Fruit fly (Drosophila melanogaster) whole organism, wandering third instar larva: ENCODE results near the gene CG5674.
A peak's percentile ranks its signal among the peaks of the same experiment; 100 is the strongest.

ENCODE experiments used
- Abd-B ChIP-seq: fragments of >200 bp; optimal IDR thresholded peaks from 2 replicates; lab custom pipeline; 2017; ENCODE audit warnings: missing biosample characterization, missing genetic modification characterization
- CG32264 ChIP-seq: fragments of 200-800 bp; sonication (Bioruptor generic); optimal IDR thresholded peaks from 2 replicates; lab custom pipeline; 2016; ENCODE audit warnings: missing biosample characterization, missing genetic modification characterization
- CG9705 ChIP-seq: fragments of 200-800 bp; sonication (Bioruptor generic); optimal IDR thresholded peaks from 2 replicates; lab custom pipeline; 2018; ENCODE audit warnings: missing biosample characterization, mild to moderate bottlenecking, missing genetic modification characterization
- CrebA ChIP-seq: fragments of 200-800 bp; sonication (Bioruptor generic); optimal IDR thresholded peaks from 2 replicates; lab custom pipeline; 2016; ENCODE audit warnings: missing biosample characterization, mild to moderate bottlenecking, missing genetic modification characterization, borderline replicate concordance
- Dfd ChIP-seq: fragments of >200 bp; optimal IDR thresholded peaks from 2 replicates; lab custom pipeline; 2017; ENCODE audit warnings: missing biosample characterization, missing genetic modification characterization
- GATAd ChIP-seq: sonication (Bioruptor generic); optimal IDR thresholded peaks from 2 replicates; lab custom pipeline; 2016; ENCODE audit warnings: missing biosample characterization, missing genetic modification characterization
- HLH106 ChIP-seq: fragments of 200-800 bp; optimal IDR thresholded peaks from 3 replicates; lab custom pipeline; 2019; ENCODE audit warnings: missing biosample characterization, mild to moderate bottlenecking, missing genetic modification characterization, moderate library complexity
- Hnf4 ChIP-seq: fragments of 200-800 bp; sonication (Bioruptor generic); optimal IDR thresholded peaks from 2 replicates; lab custom pipeline; 2016; ENCODE audit warnings: missing biosample characterization, mild to moderate bottlenecking, missing genetic modification characterization
- Hr78 ChIP-seq: fragments of >200 bp; optimal IDR thresholded peaks from 2 replicates; lab custom pipeline; 2017; ENCODE audit warnings: missing biosample characterization, missing genetic modification characterization
- Hr83 ChIP-seq: fragments of 200-300 bp; sonication (Bioruptor generic); optimal IDR thresholded peaks from 2 replicates; lab custom pipeline; 2016; ENCODE audit warnings: missing biosample characterization, mild to moderate bottlenecking, missing genetic modification characterization, moderate library complexity; ENCODE audit not compliant: poor library complexity, severe bottlenecking
- Jra ChIP-seq: sonication (Bioruptor generic); optimal IDR thresholded peaks from 2 replicates; lab custom pipeline; 2016; ENCODE audit warnings: missing biosample characterization, missing genetic modification characterization
- Mio ChIP-seq: sonication (Bioruptor generic); optimal IDR thresholded peaks from 2 replicates; lab custom pipeline; 2016; ENCODE audit warnings: missing biosample characterization, missing genetic modification characterization
- Myc ChIP-seq: fragments of >200 bp; optimal IDR thresholded peaks from 2 replicates; lab custom pipeline; 2017
- N ChIP-seq: fragments of >200 bp; optimal IDR thresholded peaks from 2 replicates; lab custom pipeline; 2018; ENCODE audit warnings: missing biosample characterization, missing external identifiers, missing genetic modification characterization
- OdsH ChIP-seq: fragments of 200-800 bp; sonication (Bioruptor generic); optimal IDR thresholded peaks from 2 replicates; lab custom pipeline; 2016; ENCODE audit warnings: missing biosample characterization, mild to moderate bottlenecking, missing genetic modification characterization
- Rel ChIP-seq, 2 experiments: fragments of 200-800 bp; sonication (Bioruptor generic) in 1 of 2; optimal IDR thresholded peaks; 2 replicates in 1 of 2; 3 replicates in 1 of 2; lab custom pipeline; 2016 to 2019; ENCODE audit warnings: mild to moderate bottlenecking in 2 of 2, missing biosample characterization in 2 of 2, missing genetic modification characterization in 2 of 2, moderate library complexity in 1 of 2
- Vsx2 ChIP-seq: fragments of 200-300, 225-300 bp; sonication (Bioruptor generic); optimal IDR thresholded peaks from 2 replicates; lab custom pipeline; 2018; ENCODE audit warnings: missing biosample characterization, missing genetic modification characterization; ENCODE audit not compliant: partially characterized antibody
- br ChIP-seq: fragments of 200-800 bp; sonication (Bioruptor generic); optimal IDR thresholded peaks from 2 replicates; lab custom pipeline; 2016; ENCODE audit warnings: missing biosample characterization, missing genetic modification characterization
- brk ChIP-seq: fragments of 200-800 bp; sonication (Bioruptor generic); optimal IDR thresholded peaks from 2 replicates; lab custom pipeline; 2016; ENCODE audit warnings: missing biosample characterization, mild to moderate bottlenecking, missing genetic modification characterization
- dl ChIP-seq, 2 experiments: fragments of 175-275, 200-275 bp in 1 of 2; fragments of 200-275 bp in 1 of 2; sonication (Bioruptor generic); optimal IDR thresholded peaks; lab custom pipeline; 2018; ENCODE audit warnings: mild to moderate bottlenecking in 2 of 2, missing biosample characterization in 2 of 2, missing genetic modification characterization in 2 of 2, moderate library complexity in 2 of 2; ENCODE audit not compliant: partially characterized antibody in 2 of 2, insufficient read depth in 1 of 2
- dmrt93B ChIP-seq: fragments of 200-800 bp; sonication (Bioruptor generic); optimal IDR thresholded peaks from 2 replicates; lab custom pipeline; 2018; ENCODE audit warnings: missing biosample characterization, mild to moderate bottlenecking, missing genetic modification characterization
- dsf ChIP-seq: sonication (Bioruptor generic); optimal IDR thresholded peaks from 2 replicates; lab custom pipeline; 2016; ENCODE audit warnings: missing biosample characterization, missing genetic modification characterization, borderline replicate concordance
- ey ChIP-seq: fragments of 200-800 bp; sonication (Bioruptor generic); optimal IDR thresholded peaks from 2 replicates; lab custom pipeline; 2016; ENCODE audit warnings: missing biosample characterization, missing genetic modification characterization
- foxo ChIP-seq, 2 experiments: fragments of 200-800 bp; sonication (Bioruptor generic); optimal IDR thresholded peaks; 2 replicates in 1 of 2; 3 replicates in 1 of 2; lab custom pipeline; 2016 to 2017; ENCODE audit warnings: missing biosample characterization in 2 of 2, missing genetic modification characterization in 2 of 2
- fru ChIP-seq: fragments of 200-800 bp; sonication (Bioruptor generic); optimal IDR thresholded peaks from 3 replicates; lab custom pipeline; 2016; ENCODE audit warnings: missing biosample characterization, mild to moderate bottlenecking, missing genetic modification characterization
- h ChIP-seq: fragments of 200-800 bp; sonication (Bioruptor generic); optimal IDR thresholded peaks from 3 replicates; lab custom pipeline; 2016; ENCODE audit warnings: missing biosample characterization, mild to moderate bottlenecking, missing genetic modification characterization
- jim ChIP-seq: fragments of 175-275, 200-325 bp; sonication (Bioruptor generic); optimal IDR thresholded peaks from 2 replicates; lab custom pipeline; 2016; ENCODE audit warnings: missing biosample characterization, mild to moderate bottlenecking, missing genetic modification characterization
- lola ChIP-seq: fragments of >200 bp; optimal IDR thresholded peaks from 2 replicates; lab custom pipeline; 2017; ENCODE audit warnings: missing biosample characterization, missing genetic modification characterization
- pan ChIP-seq: fragments of >200 bp; optimal IDR thresholded peaks from 2 replicates; lab custom pipeline; 2017
- psq ChIP-seq: fragments of 200-800 bp; sonication (Bioruptor generic); optimal IDR thresholded peaks from 3 replicates; lab custom pipeline; 2017; ENCODE audit warnings: missing biosample characterization, mild to moderate bottlenecking, missing genetic modification characterization, moderate library complexity
- rgr ChIP-seq: fragments of 200-800 bp; sonication (Bioruptor generic); optimal IDR thresholded peaks from 3 replicates; lab custom pipeline; 2016; ENCODE audit warnings: missing biosample characterization, mild to moderate bottlenecking, missing genetic modification characterization
- sv ChIP-seq: fragments of 200-800 bp; sonication (Bioruptor generic); optimal IDR thresholded peaks from 3 replicates; lab custom pipeline; 2016; ENCODE audit warnings: missing biosample characterization, missing genetic modification characterization
- tai ChIP-seq: sonication (Bioruptor generic); optimal IDR thresholded peaks from 2 replicates; lab custom pipeline; 2016; ENCODE audit warnings: missing biosample characterization, missing genetic modification characterization
- usp ChIP-seq: fragments of >200 bp; optimal IDR thresholded peaks from 2 replicates; lab custom pipeline; 2017; ENCODE audit warnings: missing biosample characterization, missing genetic modification characterization
- woc ChIP-seq: sonication (Bioruptor generic); optimal IDR thresholded peaks from 2 replicates; lab custom pipeline; 2016; ENCODE audit warnings: missing biosample characterization, mild to moderate bottlenecking, missing genetic modification characterization

CG5674 gene

DNA sequence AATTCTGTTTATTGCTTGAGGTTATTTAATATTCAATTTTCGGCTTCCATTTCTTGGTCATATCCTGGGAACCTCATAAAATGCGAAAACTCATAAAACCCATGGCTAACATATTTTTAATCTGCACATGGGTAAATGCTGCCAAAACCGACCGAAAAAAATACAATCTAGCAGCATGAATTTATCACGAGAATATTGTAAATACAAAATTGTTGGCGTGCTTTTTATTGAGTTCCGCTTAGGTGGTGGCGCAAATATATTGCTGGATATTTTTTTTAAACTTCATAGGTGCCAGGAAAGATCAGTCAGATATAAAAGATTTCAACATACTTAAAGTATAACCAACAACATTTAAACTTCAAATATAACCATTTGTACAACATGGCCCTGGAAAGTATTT, 26.9 kb downstream of the CG5674 start, which contains the start of gene Prosbeta5R2:
Prosbeta5R2 (plus strand) TSS at position 301 of the 400 bp plus-strand sequence.
- TF ChIP-seq Hnf4 (GFP tag; lab: Kevin White, UChicago) (no peak), rgr (GFP tag; lab: Kevin White, UChicago) (no peak), br (GFP tag; lab: Kevin White, UChicago) (no peak), N (GFP tag; lab: Kevin White, UChicago) (no peak), CG32264 (GFP tag; lab: Kevin White, UChicago) (no peak), brk (GFP tag; lab: Kevin White, UChicago) (no peak), Jra (GFP tag; lab: Kevin White, UChicago) (no peak), GATAd (GFP tag; lab: Kevin White, UChicago) (no peak), CG9705 (GFP tag; lab: Kevin White, UChicago) (no peak), foxo (GFP tag; optimal IDR thresholded peaks at IDR 0.05; lab: Kevin White, UChicago) (no peak), Myc (lab: Kevin White, UChicago) (no peak), lola (no peak), sv (GFP tag; lab: Kevin White, UChicago) (no peak), CrebA (GFP tag; lab: Kevin White, UChicago) (no peak), Abd-B (no peak)

DNA sequence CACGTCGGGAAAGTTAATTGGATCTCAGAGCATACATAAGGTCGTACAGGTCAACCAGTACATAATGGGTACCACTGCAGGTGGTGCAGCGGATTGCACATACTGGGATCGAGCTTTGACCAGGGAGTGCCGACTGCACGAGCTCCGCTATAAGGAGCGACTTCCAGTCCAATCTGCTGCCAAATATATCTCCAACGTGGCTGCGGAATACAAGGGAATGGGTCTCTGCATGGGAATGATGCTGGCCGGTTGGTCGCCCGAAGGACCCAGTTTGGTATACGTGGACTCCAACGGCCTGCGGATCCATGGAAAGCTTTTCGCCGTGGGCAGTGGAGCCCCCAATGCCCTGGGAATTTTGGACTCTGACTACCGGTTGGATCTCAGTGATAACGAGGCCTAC, 27.6 kb downstream of the CG5674 start:
- no peak for TF ChIP-seq Hr83 (GFP tag; lab: Kevin White, UChicago)
- TF ChIP-seq br (GFP tag; lab: Kevin White, UChicago), result no peak
- TF ChIP-seq h (GFP tag; lab: Kevin White, UChicago), result no peak
- no peak for TF ChIP-seq dl (GFP tag; optimal IDR thresholded peaks at IDR 0.05; lab: Kevin White, UChicago; ENCODE audit: insufficient read depth in 1 of 2, partially characterized antibody in 2 of 2)
- TF ChIP-seq CG9705 (GFP tag; lab: Kevin White, UChicago), result no peak
- TF ChIP-seq psq (GFP tag; lab: Kevin White, UChicago), result no peak
- TF ChIP-seq dsf (GFP tag; lab: Kevin White, UChicago), result no peak
- TF ChIP-seq Hnf4 (GFP tag; lab: Kevin White, UChicago), result no peak
- no peak for TF ChIP-seq jim (GFP tag; lab: Kevin White, UChicago)
- no peak for TF ChIP-seq tai (GFP tag; lab: Kevin White, UChicago)
- TF ChIP-seq fru (GFP tag; lab: Kevin White, UChicago), result no peak
- TF ChIP-seq OdsH (GFP tag; lab: Kevin White, UChicago), result no peak
- no peak for TF ChIP-seq rgr (GFP tag; lab: Kevin White, UChicago)
- TF ChIP-seq ey (GFP tag; lab: Kevin White, UChicago), result no peak
- TF ChIP-seq Vsx2 (GFP tag; lab: Kevin White, UChicago), result no peak
- TF ChIP-seq dmrt93B, result no peak
- no peak for TF ChIP-seq woc (GFP tag; lab: Kevin White, UChicago)

DNA sequence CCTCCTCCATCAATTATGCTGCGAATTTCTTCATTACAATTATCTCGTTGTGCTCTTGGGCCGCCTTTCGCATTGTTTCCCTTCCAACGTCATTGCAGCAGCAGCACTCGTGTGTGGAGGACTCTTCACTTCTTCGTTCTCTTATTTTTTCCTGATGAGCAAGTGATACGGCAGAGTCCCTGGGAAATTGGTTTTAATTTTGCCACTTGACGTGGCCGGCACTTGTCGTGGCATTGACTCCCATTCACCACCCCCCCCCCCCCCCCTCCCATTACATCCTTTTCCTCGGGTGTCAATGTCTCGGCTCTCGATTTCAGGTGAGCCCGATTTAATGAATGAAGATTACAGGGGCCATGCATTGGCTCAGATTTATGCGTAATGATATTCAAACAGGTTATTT, 39.0 kb downstream of the CG5674 start:
- TF ChIP-seq HLH106 (tag; lab: Kevin White, UChicago), result no peak
- TF ChIP-seq Myc (lab: Kevin White, UChicago), result no peak
- no peak for TF ChIP-seq h (GFP tag; lab: Kevin White, UChicago)
- no peak for TF ChIP-seq ey (GFP tag; lab: Kevin White, UChicago)
- TF ChIP-seq br (GFP tag; lab: Kevin White, UChicago), result no peak
- no peak for TF ChIP-seq Jra (GFP tag; lab: Kevin White, UChicago)

DNA sequence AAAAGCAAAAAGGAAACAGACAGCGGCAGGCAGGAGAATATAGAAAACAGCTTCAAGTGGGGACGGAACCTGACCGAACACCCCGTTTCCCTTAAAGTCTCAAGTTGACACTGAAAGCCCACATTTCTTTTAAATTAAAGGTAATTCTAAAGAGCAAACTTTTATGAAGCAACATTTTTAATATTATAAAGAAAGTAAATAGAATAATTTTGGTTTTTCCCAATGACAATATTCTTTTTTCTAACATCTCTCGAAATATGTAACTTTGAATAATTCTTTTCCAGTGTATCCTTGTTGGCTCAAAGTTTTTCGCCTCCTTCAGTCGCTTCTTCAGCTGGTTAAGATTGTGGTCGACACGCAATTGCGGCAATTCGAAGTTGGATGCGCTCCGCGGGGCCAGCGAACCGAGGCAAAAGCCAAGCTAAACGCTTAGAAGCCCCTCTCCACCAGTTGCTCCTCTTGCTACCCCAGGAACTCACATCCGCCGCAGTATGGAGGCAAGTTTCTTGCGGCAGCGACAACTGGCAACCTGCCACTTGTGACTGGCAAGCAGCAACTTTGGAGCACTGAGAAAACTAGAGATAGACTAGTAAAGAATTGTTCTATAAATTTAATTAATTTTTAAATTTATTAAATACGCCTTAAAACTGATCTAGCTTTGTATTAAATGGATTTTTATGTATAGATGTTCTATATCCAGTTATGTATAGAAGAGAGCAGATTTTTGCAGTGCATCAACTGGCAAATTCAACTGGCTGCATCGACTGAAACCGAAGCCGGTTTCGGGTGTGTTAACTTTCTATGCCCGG, 40.1 kb downstream of the CG5674 start:
- no peak for TF ChIP-seq pan (lab: Kevin White, UChicago)
- peak; percentile 62 for TF ChIP-seq ey (GFP tag; lab: Kevin White, UChicago)
- no peak for TF ChIP-seq dl (GFP tag; optimal IDR thresholded peaks at IDR 0.05; lab: Kevin White, UChicago; ENCODE audit: insufficient read depth in 1 of 2, partially characterized antibody in 2 of 2)
- TF ChIP-seq lola, result no peak
- no peak for TF ChIP-seq usp (GFP tag; lab: Kevin White, UChicago)
- TF ChIP-seq brk (GFP tag; lab: Kevin White, UChicago), result peak; percentile 84
- TF ChIP-seq sv (GFP tag; lab: Kevin White, UChicago), result no peak
- TF ChIP-seq Vsx2 (GFP tag; lab: Kevin White, UChicago), result no peak
- no peak for TF ChIP-seq dsf (GFP tag; lab: Kevin White, UChicago)
- peak; percentile 66 for TF ChIP-seq OdsH (GFP tag; lab: Kevin White, UChicago)
- TF ChIP-seq Hr83 (GFP tag; lab: Kevin White, UChicago), result no peak
- no peak for TF ChIP-seq Dfd (GFP tag; lab: Kevin White, UChicago)
- TF ChIP-seq CG9705 (GFP tag; lab: Kevin White, UChicago), result peak; percentile 67
- TF ChIP-seq CG32264 (GFP tag; lab: Kevin White, UChicago), result no peak
- TF ChIP-seq foxo (GFP tag; optimal IDR thresholded peaks at IDR 0.05; lab: Kevin White, UChicago), result peak in 1 of 2 experiments; percentile 74
- peak; percentile 77 for TF ChIP-seq h (GFP tag; lab: Kevin White, UChicago)
- no peak for TF ChIP-seq jim (GFP tag; lab: Kevin White, UChicago)
- TF ChIP-seq woc (GFP tag; lab: Kevin White, UChicago), result peak; percentile 65
- peak; percentile 43 for TF ChIP-seq Rel (GFP tag; optimal IDR thresholded peaks at IDR 0.05; lab: Kevin White, UChicago)
- no peak for TF ChIP-seq Rel (tag; optimal IDR thresholded peaks at IDR 0.05; lab: Kevin White, UChicago)
- peak; percentile 71 for TF ChIP-seq fru (GFP tag; lab: Kevin White, UChicago)
- no peak for TF ChIP-seq GATAd (GFP tag; lab: Kevin White, UChicago)
- TF ChIP-seq HLH106 (tag; lab: Kevin White, UChicago), result peak; percentile 85
- TF ChIP-seq tai (GFP tag; lab: Kevin White, UChicago), result peak; percentile 34
- TF ChIP-seq CrebA (GFP tag; lab: Kevin White, UChicago), result no peak
- TF ChIP-seq Hnf4 (GFP tag; lab: Kevin White, UChicago), result peak; percentile 65
- peak; percentile 80 for TF ChIP-seq psq (GFP tag; lab: Kevin White, UChicago)
- TF ChIP-seq dmrt93B, result peak; percentile 49
- no peak for TF ChIP-seq Mio (GFP tag; lab: Kevin White, UChicago)
- no peak for TF ChIP-seq Abd-B
- TF ChIP-seq N (GFP tag; lab: Kevin White, UChicago), result no peak
- TF ChIP-seq rgr (GFP tag; lab: Kevin White, UChicago), result peak; percentile 62
- no peak for TF ChIP-seq Hr78
